Worm (Caenorhabditis elegans): Measurements from ENCODE around the gene mrp-6.

Gene mrp-6

ce11 chrX:4142202-4142601, 44.4 kb downstream of the mrp-6 start (continued):
- TF ChIP-seq bed-2 (GFP tag; IDR thresholded peaks at IDR 0.05) (no peak), cebp-2 (GFP tag; IDR thresholded peaks at IDR 0.05) (no peak), nfyb-1 (GFP tag; IDR thresholded peaks at IDR 0.05) (peak; percentile 81), lin-35 (GFP tag; optimal IDR thresholded peaks at IDR 0.05) (peak in 1 of 3 experiments; percentile 39), lin-54 (GFP tag; optimal IDR thresholded peaks at IDR 0.05) (peak; percentile 32), rcor-1 (GFP tag; IDR thresholded peaks at IDR 0.05) (no peak), ztf-6 (GFP tag; IDR thresholded peaks at IDR 0.05) (no peak), ztf-3 (GFP tag; optimal IDR thresholded peaks at IDR 0.05) (no peak), attf-6 (GFP tag; IDR thresholded peaks at IDR 0.05) (no peak), egl-44 (GFP tag; IDR thresholded peaks at IDR 0.05) (peak; percentile 68; the same call in 1 of the 2 replicates), lin-40 (tag; optimal IDR thresholded peaks at IDR 0.05) (peak; percentile 41), somi-1 (GFP tag; optimal IDR thresholded peaks at IDR 0.05) (peak; percentile 92), let-526 (GFP tag; IDR thresholded peaks at IDR 0.05) (peak; percentile 87), snpc-3.4 (tag; optimal IDR thresholded peaks at IDR 0.05) (no peak), ztf-28 (GFP tag; IDR thresholded peaks at IDR 0.05) (no peak), ztf-22 (GFP tag; optimal IDR thresholded peaks at IDR 0.05) (peak; percentile 85), ets-4 (GFP tag; optimal IDR thresholded peaks at IDR 0.05) (peak; percentile 38), Y95B8A.8 (GFP tag; IDR thresholded peaks at IDR 0.05) (no peak), Y53G8AR.9 (GFP tag; conservative IDR thresholded peaks at IDR 0.05) (peak; percentile 42; the same call in 1 of the 2 replicates), lin-26 (GFP tag; IDR thresholded peaks at IDR 0.05) (peak; percentile 51; the same call in 1 of the 2 replicates), let-607 (tag; optimal IDR thresholded peaks at IDR 0.05) (peak; percentile 41 to 50), bed-1 (GFP tag; IDR thresholded peaks at IDR 0.05) (no peak), F57A8.1 (GFP tag; optimal IDR thresholded peaks at IDR 0.05) (no peak), gei-17 (GFP tag; optimal IDR thresholded peaks at IDR 0.05) (peak; percentile 52), mcd-1 (GFP tag; IDR thresholded peaks at IDR 0.05) (peak; percentile 36; the same call in 1 of the 2 replicates), rec-8 (tag; optimal IDR thresholded peaks at IDR 0.05) (no peak), madf-10 (tag; optimal IDR thresholded peaks at IDR 0.05) (peak; percentile 51), lir-1 (GFP tag; conservative IDR thresholded peaks at IDR 0.05) (no peak), mel-28 (tag; optimal IDR thresholded peaks at IDR 0.05; ENCODE audit: borderline replicate concordance) (peak; percentile 1), ceh-58 (GFP tag; IDR thresholded peaks at IDR 0.05) (no peak), hsf-1 (GFP tag; IDR thresholded peaks at IDR 0.05) (0 out of 2 replicates have a peak, but pooled peaks have one; percentile 23), snpc-4 (GFP tag; optimal IDR thresholded peaks at IDR 0.05) (no peak), snpc-4 (tag; optimal IDR thresholded peaks at IDR 0.05) (peak in 2 of 4 experiments; percentile 49 to 57), ceh-100 (GFP tag; IDR thresholded peaks at IDR 0.05) (no peak), zfh-2 (GFP tag; conservative IDR thresholded peaks at IDR 0.05) (peak; percentile 83), nhr-179 (tag; optimal IDR thresholded peaks at IDR 0.05) (no peak), ceh-27 (GFP tag; optimal IDR thresholded peaks at IDR 0.05) (peak; percentile 47), hlh-12 (tag; optimal IDR thresholded peaks at IDR 0.05) (no peak), sdz-38 (tag; optimal IDR thresholded peaks at IDR 0.05) (no peak), die-1 (tag; optimal IDR thresholded peaks at IDR 0.05) (peak; percentile 17), snpc-1.1 (tag; optimal IDR thresholded peaks at IDR 0.05; ENCODE audit: insufficient read depth) (no peak), Y79H2A.3 (GFP tag; conservative IDR thresholded peaks at IDR 0.05) (no peak), ztf-25 (GFP tag; IDR thresholded peaks at IDR 0.05) (no peak), B0019.2 (GFP tag; conservative IDR thresholded peaks at IDR 0.05) (no peak), lsl-1 (GFP tag; optimal IDR thresholded peaks at IDR 0.05) (no peak), B0261.1 (tag; optimal IDR thresholded peaks at IDR 0.05) (no peak), nhr-90 (tag; optimal IDR thresholded peaks at IDR 0.05) (peak; percentile 41), dox-1 (GFP tag; IDR thresholded peaks at IDR 0.05) (peak; percentile 71)
